Fruit fly (Drosophila melanogaster): Measurements from ENCODE around the gene Saysd1.

DNA sequence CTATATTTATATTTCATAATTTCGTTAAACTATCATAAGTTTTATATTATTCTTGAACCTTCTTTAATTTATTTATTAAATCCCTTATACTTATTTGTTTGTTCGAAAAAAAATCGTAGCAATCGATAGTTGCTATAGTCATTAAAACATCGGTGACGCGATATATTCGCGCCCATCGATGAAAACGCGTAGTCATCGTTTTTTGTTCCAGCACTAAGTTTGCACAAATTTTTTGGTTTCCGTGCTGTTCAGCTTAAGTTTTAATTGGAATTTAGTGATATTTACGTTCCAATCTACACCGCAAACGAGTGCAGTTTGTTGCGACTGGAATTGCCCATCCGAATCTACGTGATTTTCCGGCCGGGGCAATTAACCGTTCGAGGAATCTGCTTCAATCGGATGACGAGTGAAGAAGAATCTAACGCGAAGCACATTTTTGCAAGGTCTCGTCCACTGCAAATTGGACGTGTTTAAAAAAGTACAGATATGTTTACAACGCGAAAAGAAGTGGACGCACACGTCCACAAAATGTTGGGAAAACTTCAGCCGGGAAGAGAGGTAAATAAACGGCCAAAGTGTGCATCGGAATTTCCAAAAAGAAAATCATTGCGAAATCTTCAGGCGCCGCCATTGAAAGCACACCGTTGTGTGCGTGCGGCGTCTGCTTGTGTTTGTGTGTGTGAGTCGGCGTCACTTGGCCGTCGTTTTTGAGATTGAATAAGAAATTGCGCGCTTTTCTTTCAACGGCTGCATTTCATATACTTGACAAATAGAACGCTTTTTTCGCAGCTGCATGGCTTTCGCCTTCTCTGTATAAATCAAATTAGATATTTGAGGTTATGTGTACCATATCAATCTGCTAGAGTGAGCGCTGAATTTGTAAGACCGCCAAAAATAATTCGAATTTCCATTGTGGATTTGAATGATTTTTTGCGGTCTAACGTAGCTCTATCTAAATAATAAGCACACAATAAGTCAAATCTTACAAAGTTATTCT, 34.5 kb upstream of the Saysd1 start, which contains the start of gene Nup358:
- TF ChIP-seq insv (optimal IDR thresholded peaks at IDR 0.05) (no peak), psq (optimal IDR thresholded peaks at IDR 0.05) (no peak), Sin3A (optimal IDR thresholded peaks at IDR 0.05) (no peak)

Measured in Kc167 (cell line).